ENCODE assay signal across 3 fruit fly cellular contexts in the genomic region with DNA sequence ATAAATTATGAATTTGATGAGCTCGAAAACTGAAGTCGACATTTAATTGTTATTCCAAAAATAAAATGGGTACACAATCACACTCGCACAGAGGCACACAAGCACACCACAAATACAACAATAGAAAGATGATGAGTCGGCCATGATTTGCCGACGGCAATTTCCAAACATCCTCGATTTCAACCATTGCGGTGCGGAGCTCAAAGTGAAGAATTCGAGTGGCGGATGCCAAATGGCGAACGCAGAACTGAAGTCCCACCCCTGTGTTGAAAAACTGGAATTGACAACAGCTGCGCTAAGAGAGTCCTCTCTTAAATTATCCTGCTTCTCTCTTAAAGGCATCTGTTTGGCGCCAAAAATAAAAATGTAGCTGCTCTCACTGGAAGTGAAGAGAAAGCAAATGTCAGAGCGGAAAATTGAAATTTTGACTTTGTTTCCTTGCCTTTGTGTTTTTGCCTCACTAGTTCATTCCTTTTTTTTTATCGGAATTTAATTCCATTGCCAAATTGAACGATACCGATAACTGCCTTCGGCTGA.
A peak's percentile ranks its signal among the peaks of the same experiment; 100 is the strongest.
TF ChIP-seq lines count a peak whose summit lies in the region.

No protein-coding gene starts in this region.

- no peak for TF ChIP-seq CTCF in whole organism, embryonic (GFP tag; optimal IDR thresholded peaks at IDR 0.05; lab: Kevin White, UChicago)

TF ChIP-seq in whole organism, embryonic, 481 proteins besides CTCF, POLR2A, EP300 and RAD21 (continues in another document):
- peak; percentile 96 for TF ChIP-seq CG3163 (GFP tag; optimal IDR thresholded peaks at IDR 0.05; lab: Kevin White, UChicago)
- peak; percentile 93 for TF ChIP-seq Nf-YB (GFP tag; optimal IDR thresholded peaks at IDR 0.05; lab: Kevin White, UChicago)
- no peak for TF ChIP-seq az2 (GFP tag; optimal IDR thresholded peaks at IDR 0.05; lab: Kevin White, UChicago)
- TF ChIP-seq CG2712 (tag; optimal IDR thresholded peaks at IDR 0.05; lab: Kevin White, UChicago), result no peak
- no peak for TF ChIP-seq Chrac-16 (GFP tag; optimal IDR thresholded peaks at IDR 0.05; lab: Kevin White, UChicago)
- peak; percentile 63 for TF ChIP-seq cg (GFP tag; optimal IDR thresholded peaks at IDR 0.05; lab: Kevin White, UChicago)
- no peak for TF ChIP-seq CoRest (tag; optimal IDR thresholded peaks at IDR 0.05; lab: Kevin White, UChicago)
- no peak for TF ChIP-seq MTF-1 (GFP tag; optimal IDR thresholded peaks at IDR 0.05; lab: Kevin White, UChicago; ENCODE audit: borderline replicate concordance)
- TF ChIP-seq ash1 (GFP tag; optimal IDR thresholded peaks at IDR 0.05; lab: Kevin White, UChicago), result peak; percentile 87
- peak; percentile 35 for TF ChIP-seq abd-A (tag; optimal IDR thresholded peaks at IDR 0.05; lab: Kevin White, UChicago)
- no peak for TF ChIP-seq CG18619 (GFP tag; optimal IDR thresholded peaks at IDR 0.05; lab: Kevin White, UChicago)
- no peak for TF ChIP-seq Vsx1 (GFP tag; optimal IDR thresholded peaks at IDR 0.05; lab: Kevin White, UChicago)
- no peak for TF ChIP-seq ara (GFP tag; IDR thresholded peaks at IDR 0.05; lab: Robert Waterston, UW)
- peak; percentile 78 for TF ChIP-seq CG15514 (GFP tag; optimal IDR thresholded peaks at IDR 0.05; lab: Kevin White, UChicago)
- peak; percentile 23 for TF ChIP-seq cad (GFP tag; optimal IDR thresholded peaks at IDR 0.05; lab: Kevin White, UChicago)
- peak; percentile 46; the same call in 1 of the 2 replicates for TF ChIP-seq chm (GFP tag; IDR thresholded peaks at IDR 0.05; lab: Robert Waterston, UW)
- no peak for TF ChIP-seq Mrtf (GFP tag; IDR thresholded peaks at IDR 0.05; lab: Robert Waterston, UW)
- no peak for TF ChIP-seq CG12236 (GFP tag; optimal IDR thresholded peaks at IDR 0.05; lab: Kevin White, UChicago)
- TF ChIP-seq CG11504 (tag; optimal IDR thresholded peaks at IDR 0.05; lab: Kevin White, UChicago), result peak; percentile 31
- TF ChIP-seq CG14014 (GFP tag; IDR thresholded peaks at IDR 0.05; lab: Robert Waterston, UW), result no peak
- TF ChIP-seq CG30020 (tag; optimal IDR thresholded peaks at IDR 0.05; lab: Kevin White, UChicago), result no peak
- TF ChIP-seq Jarid2 (GFP tag; optimal IDR thresholded peaks at IDR 0.05; lab: Kevin White, UChicago), result peak; percentile 49
- no peak for TF ChIP-seq CG7987 (GFP tag; optimal IDR thresholded peaks at IDR 0.05; lab: Kevin White, UChicago)
- peak; percentile 36 for TF ChIP-seq CG8924 (tag; optimal IDR thresholded peaks at IDR 0.05; lab: Kevin White, UChicago)
- no peak for TF ChIP-seq CG7786 (GFP tag; optimal IDR thresholded peaks at IDR 0.05; lab: Kevin White, UChicago)
- no peak for TF ChIP-seq Ada2b (GFP tag; IDR thresholded peaks at IDR 0.05; lab: Robert Waterston, UW)
- no peak for TF ChIP-seq D19A (tag; optimal IDR thresholded peaks at IDR 0.05; lab: Kevin White, UChicago)
- TF ChIP-seq CG17912 (GFP tag; optimal IDR thresholded peaks at IDR 0.05; lab: Kevin White, UChicago), result no peak
- peak; percentile 87 for TF ChIP-seq Nf-YC (tag; optimal IDR thresholded peaks at IDR 0.05; lab: Kevin White, UChicago)

TF ChIP-seq in whole organism, prepupa, 60 proteins besides CTCF, POLR2A, EP300 and RAD21:
- TF ChIP-seq Gug (GFP tag; IDR thresholded peaks at IDR 0.05; lab: Robert Waterston, UW) (no peak), CG7368 (GFP tag; optimal IDR thresholded peaks at IDR 0.05; lab: Kevin White, UChicago) (no peak), achi (GFP tag; optimal IDR thresholded peaks at IDR 0.05; lab: Kevin White, UChicago) (no peak), Eip78C (GFP tag; lab: Kevin White, UChicago) (peak; percentile 24), CG31627 (GFP tag; optimal IDR thresholded peaks at IDR 0.05; lab: Kevin White, UChicago) (no peak), CG6276 (GFP tag; optimal IDR thresholded peaks at IDR 0.05; lab: Kevin White, UChicago) (no peak)

TF ChIP-seq in whole organism, wandering third instar larva, 38 proteins besides CTCF, POLR2A, EP300 and RAD21:
- TF ChIP-seq foxo (GFP tag; optimal IDR thresholded peaks at IDR 0.05; lab: Kevin White, UChicago), result no peak
- no peak for TF ChIP-seq br (GFP tag; optimal IDR thresholded peaks at IDR 0.05; lab: Kevin White, UChicago)
- peak; percentile 30 for TF ChIP-seq Dif (GFP tag; optimal IDR thresholded peaks at IDR 0.05; lab: Kevin White, UChicago; ENCODE audit: partially characterized antibody)
- peak; percentile 8 for TF ChIP-seq Vsx2 (GFP tag; optimal IDR thresholded peaks at IDR 0.05; lab: Kevin White, UChicago; ENCODE audit: partially characterized antibody)
- no peak for TF ChIP-seq sv (GFP tag; optimal IDR thresholded peaks at IDR 0.05; lab: Kevin White, UChicago)
- TF ChIP-seq rgr (GFP tag; optimal IDR thresholded peaks at IDR 0.05; lab: Kevin White, UChicago), result no peak
- TF ChIP-seq sage (GFP tag; optimal IDR thresholded peaks at IDR 0.05; lab: Kevin White, UChicago), result no peak
- TF ChIP-seq GATAd (GFP tag; optimal IDR thresholded peaks at IDR 0.05; lab: Kevin White, UChicago), result no peak
- no peak for TF ChIP-seq dmrt93B (GFP tag; optimal IDR thresholded peaks at IDR 0.05; lab: Kevin White, UChicago)
- no peak for TF ChIP-seq OdsH (GFP tag; optimal IDR thresholded peaks at IDR 0.05; lab: Kevin White, UChicago)
TF ChIP-seq in whole organism, wandering third instar larva: peak in this region for 2.
